Worm (Caenorhabditis elegans) whole organism, L4 larva: ENCODE data around the gene srw-99.

Experiments
- dmd-8 ChIP-seq: fragments of 200-800 bp; sonication (Bioruptor generic); IDR thresholded peaks from 2 replicates; pipeline ENCODE4 v1.3.6; 2022; ENCODE audit warnings: missing genetic modification characterization, missing compliant biosample characterization
- egl-27 ChIP-seq: sonication (generic microtip); optimal IDR thresholded peaks from 3 replicates; lab custom pipeline; 2017; ENCODE audit warnings: missing biosample characterization, missing genetic modification reagents, missing genetic modification characterization
- set-16 ChIP-seq: fragments of 200-800 bp; sonication (Bioruptor generic); IDR thresholded peaks from 2 replicates; pipeline ENCODE4 v1.3.6; 2022; ENCODE audit warnings: missing genetic modification reagents, missing genetic modification characterization, missing compliant biosample characterization
- unc-62 ChIP-seq, 3 experiments: fragments of 150-350 bp in 1 of 3; sonication (generic microtip); optimal IDR thresholded peaks in 2 of 3; peaks in 1 of 3; 1 replicate in 1 of 3; 2 replicates in 2 of 3; lab custom pipeline; 2014 to 2017; ENCODE audit warnings: missing biosample characterization in 3 of 3, missing genetic modification characterization in 3 of 3, missing genetic modification reagents in 3 of 3, missing genotype in 1 of 3
- zag-1 ChIP-seq: fragments of 150-350 bp; optimal IDR thresholded peaks from 2 replicates; lab custom pipeline; 2014; ENCODE audit warnings: missing biosample characterization, missing genetic modification characterization

DNA sequence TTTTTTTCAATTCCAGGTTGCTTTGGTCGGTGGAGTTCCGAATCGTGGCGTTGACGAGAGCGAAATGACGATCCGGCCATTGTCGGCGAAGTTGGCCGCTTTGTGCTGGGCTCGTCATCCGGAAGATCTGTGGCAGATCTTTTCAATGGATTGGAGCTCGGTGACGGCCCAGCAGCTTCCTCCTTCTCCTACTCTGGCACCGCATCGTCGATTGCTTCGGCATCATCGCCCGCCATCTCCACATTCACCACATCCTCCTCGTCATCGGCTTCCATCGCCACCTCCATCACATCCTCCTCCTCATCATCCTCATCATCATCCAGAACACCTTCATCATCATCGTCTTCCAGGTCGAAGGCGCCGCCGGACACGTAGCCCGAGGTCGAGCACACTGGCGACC is 10.1 kb upstream of the srw-99 start:
- no peak for TF ChIP-seq zag-1
- TF ChIP-seq dmd-8 (GFP tag; lab: Robert Waterston, UW) = no peak
- peak; percentile 88 for TF ChIP-seq set-16
- TF ChIP-seq egl-27 (tag; lab: Kevin White, UChicago) = no peak
- TF ChIP-seq unc-62 (GFP tag; optimal IDR thresholded peaks at IDR 0.05 in 1 of 2; lab: Kevin White, UChicago) = no peak
- no peak for TF ChIP-seq unc-62 (tag; optimal IDR thresholded peaks at IDR 0.05; lab: Kevin White, UChicago)
